In genomic region chr2L:5049974-5050373, dm6 we compare ENCODE assay signal across 3 fruit fly cellular contexts.
A peak's percentile ranks its signal among the peaks of the same experiment; 100 is the strongest.
TF ChIP-seq lines count a peak whose summit lies in the region.

No protein-coding gene starts in this region.

- TF ChIP-seq CTCF in whole organism, embryonic (GFP tag; optimal IDR thresholded peaks at IDR 0.05; lab: Kevin White, UChicago): no peak

TF ChIP-seq in whole organism, embryonic, 481 proteins besides CTCF, POLR2A, EP300 and RAD21 (continues in another document):
- TF ChIP-seq jumu (GFP tag; optimal IDR thresholded peaks at IDR 0.05; lab: Kevin White, UChicago) (no peak), rib (GFP tag; IDR thresholded peaks at IDR 0.05; lab: Robert Waterston, UW) (no peak), tna (GFP tag; IDR thresholded peaks at IDR 0.05; lab: Robert Waterston, UW; ENCODE audit: partially characterized antibody) (no peak), seq (GFP tag; IDR thresholded peaks at IDR 0.05; lab: Robert Waterston, UW) (no peak), pb (GFP tag; optimal IDR thresholded peaks at IDR 0.05; lab: Kevin White, UChicago) (no peak), cato (GFP tag; optimal IDR thresholded peaks at IDR 0.05; lab: Kevin White, UChicago; ENCODE audit: borderline replicate concordance) (no peak), CG14014 (GFP tag; IDR thresholded peaks at IDR 0.05; lab: Robert Waterston, UW) (no peak), Asciz (GFP tag; optimal IDR thresholded peaks at IDR 0.05; lab: Kevin White, UChicago) (no peak), shn (GFP tag; optimal IDR thresholded peaks at IDR 0.05; lab: Kevin White, UChicago) (no peak), Fer1 (GFP tag; optimal IDR thresholded peaks at IDR 0.05; lab: Kevin White, UChicago) (no peak), ttk (GFP tag; IDR thresholded peaks at IDR 0.05; lab: Robert Waterston, UW) (peak; percentile 38; the same call in 1 of the 2 replicates), jigr1 (GFP tag; IDR thresholded peaks at IDR 0.05; lab: Robert Waterston, UW) (no peak), HLH4C (GFP tag; IDR thresholded peaks at IDR 0.05; lab: Robert Waterston, UW; ENCODE audit: partially characterized antibody) (no peak), CG15601 (tag; optimal IDR thresholded peaks at IDR 0.05; lab: Kevin White, UChicago) (peak; percentile 29), D (optimal IDR thresholded peaks at IDR 0.05; lab: Kevin White, UChicago) (no peak), D (GFP tag; optimal IDR thresholded peaks at IDR 0.05; lab: Kevin White, UChicago) (no peak), otp (GFP tag; IDR thresholded peaks at IDR 0.05; lab: Robert Waterston, UW) (no peak), pum (GFP tag; optimal IDR thresholded peaks at IDR 0.05; lab: Kevin White, UChicago) (no peak), Hmx (GFP tag; optimal IDR thresholded peaks at IDR 0.05; lab: Kevin White, UChicago) (no peak), CG14710 (tag; optimal IDR thresholded peaks at IDR 0.05; lab: Kevin White, UChicago) (no peak), CG17186 (GFP tag; optimal IDR thresholded peaks at IDR 0.05; lab: Kevin White, UChicago) (no peak), Sry-β (GFP tag; optimal IDR thresholded peaks at IDR 0.05; lab: Kevin White, UChicago) (no peak), oc (tag; optimal IDR thresholded peaks at IDR 0.05; lab: Kevin White, UChicago) (no peak), CG12219 (GFP tag; optimal IDR thresholded peaks at IDR 0.05; lab: Kevin White, UChicago) (no peak), CG5180 (GFP tag; optimal IDR thresholded peaks at IDR 0.05; lab: Kevin White, UChicago) (peak; percentile 93), CG42726 (GFP tag; IDR thresholded peaks at IDR 0.05; lab: Robert Waterston, UW; ENCODE audit: partially characterized antibody) (no peak), CG15514 (GFP tag; optimal IDR thresholded peaks at IDR 0.05; lab: Kevin White, UChicago) (no peak), CG15011 (GFP tag; optimal IDR thresholded peaks at IDR 0.05; lab: Kevin White, UChicago) (no peak), lilli (GFP tag; optimal IDR thresholded peaks at IDR 0.05; lab: Kevin White, UChicago) (no peak), mirr (GFP tag; optimal IDR thresholded peaks at IDR 0.05; lab: Kevin White, UChicago) (no peak), Taf1 (GFP tag; IDR thresholded peaks at IDR 0.05; lab: Robert Waterston, UW) (no peak)

TF ChIP-seq in whole organism, prepupa, 60 proteins besides CTCF, POLR2A, EP300 and RAD21:
- TF ChIP-seq CG32006 (GFP tag; optimal IDR thresholded peaks at IDR 0.05; lab: Kevin White, UChicago) (peak; percentile 37), Sox15 (GFP tag; optimal IDR thresholded peaks at IDR 0.05; lab: Kevin White, UChicago) (no peak), CG6276 (GFP tag; optimal IDR thresholded peaks at IDR 0.05; lab: Kevin White, UChicago) (peak; percentile 18), CG1621 (tag; optimal IDR thresholded peaks at IDR 0.05; lab: Kevin White, UChicago) (peak; percentile 58)

TF ChIP-seq in whole organism, pupa, 21 proteins besides CTCF, POLR2A, EP300 and RAD21:
- TF ChIP-seq rn (GFP tag; IDR thresholded peaks at IDR 0.05; lab: Robert Waterston, UW): no peak
- TF ChIP-seq CG4496 (GFP tag; IDR thresholded peaks at IDR 0.05; lab: Robert Waterston, UW): peak; percentile 50; the same call in 1 of the 3 replicates
- no peak for TF ChIP-seq CG34367 (tag; optimal IDR thresholded peaks at IDR 0.05; lab: Kevin White, UChicago)
- peak; percentile 51 for TF ChIP-seq EcR (GFP tag; optimal IDR thresholded peaks at IDR 0.05; lab: Kevin White, UChicago)
- peak; percentile 23 for TF ChIP-seq CG8301 (tag; optimal IDR thresholded peaks at IDR 0.05; lab: Kevin White, UChicago)
- TF ChIP-seq CG32121 (GFP tag; IDR thresholded peaks at IDR 0.05; lab: Robert Waterston, UW): no peak
- TF ChIP-seq CG15710 (tag; optimal IDR thresholded peaks at IDR 0.05; lab: Kevin White, UChicago): no peak
- TF ChIP-seq CG12605 (GFP tag; IDR thresholded peaks at IDR 0.05; lab: Robert Waterston, UW): no peak
- peak; percentile 14 for TF ChIP-seq Pif1B (GFP tag; optimal IDR thresholded peaks at IDR 0.05; lab: Kevin White, UChicago)
